Fruit fly (Drosophila melanogaster) whole organism, embryonic: Measurements from ENCODE around the gene Ilp6.
A peak's percentile ranks its signal among the peaks of the same experiment; 100 is the strongest.

Source experiments
- CG1024 ChIP-seq: fragments of 200-800 bp; sonication (Bioruptor generic); IDR thresholded peaks from 2 replicates; pipeline ENCODE4 v1.3.6; 2022; ENCODE audit warnings: missing biosample characterization, missing genetic modification characterization
- CG12071 ChIP-seq: fragments of 200-800 bp; sonication (Bioruptor generic); optimal IDR thresholded peaks from 3 replicates; lab custom pipeline; 2018; ENCODE audit warnings: missing biosample characterization, mild to moderate bottlenecking, missing genetic modification characterization
- CG12219 ChIP-seq: fragments of 200-800 bp; sonication (Bioruptor generic); optimal IDR thresholded peaks from 3 replicates; lab custom pipeline; 2018; ENCODE audit warnings: missing biosample characterization, mild to moderate bottlenecking, missing genetic modification characterization
- CG12769 ChIP-seq: fragments of 200-800 bp; sonication (Bioruptor generic); optimal IDR thresholded peaks from 2 replicates; lab custom pipeline; 2019; ENCODE audit warnings: missing biosample characterization, mild to moderate bottlenecking, missing genetic modification characterization, moderate library complexity
- CG14014 ChIP-seq: fragments of 200-800 bp; sonication (Bioruptor generic); IDR thresholded peaks from 2 replicates; pipeline ENCODE4 v1.3.6; 2022; ENCODE audit warnings: missing biosample characterization, missing genetic modification characterization
- CG15011 ChIP-seq: fragments of 200-800 bp; sonication (Bioruptor generic); optimal IDR thresholded peaks from 3 replicates; lab custom pipeline; 2018; ENCODE audit warnings: missing biosample characterization, mild to moderate bottlenecking, missing genetic modification characterization
- CG17568 ChIP-seq: fragments of 200-800 bp; sonication (Bioruptor generic); optimal IDR thresholded peaks from 2 replicates; lab custom pipeline; 2018; ENCODE audit warnings: missing biosample characterization, mild to moderate bottlenecking, missing genetic modification characterization, moderate library complexity
- CG18011 ChIP-seq: fragments of 200-800 bp; sonication (Bioruptor generic); optimal IDR thresholded peaks from 2 replicates; lab custom pipeline; 2017; ENCODE audit warnings: missing biosample characterization, missing genetic modification characterization, mild to moderate bottlenecking, moderate library complexity, missing genotype
- CG3065 ChIP-seq: fragments of 200-800 bp; sonication (Bioruptor generic); optimal IDR thresholded peaks from 2 replicates; lab custom pipeline; 2016; ENCODE audit warnings: missing biosample characterization, missing genetic modification characterization
- CG31365 ChIP-seq: fragments of 200-800 bp; sonication (Bioruptor generic); optimal IDR thresholded peaks from 2 replicates; lab custom pipeline; 2018; ENCODE audit warnings: missing biosample characterization, mild to moderate bottlenecking, missing genetic modification characterization
- CG33557 ChIP-seq: fragments of 200-800 bp; sonication (Bioruptor generic); optimal IDR thresholded peaks from 2 replicates; lab custom pipeline; 2019; ENCODE audit warnings: missing biosample characterization, mild to moderate bottlenecking, missing genetic modification characterization, moderate library complexity
- CG3726 ChIP-seq: fragments of 200-800 bp; sonication (Bioruptor generic); IDR thresholded peaks from 3 replicates; pipeline ENCODE4, ENCODE4 v1.3.6; 2022; ENCODE audit warnings: missing biosample characterization, missing genetic modification characterization
- CG4617 ChIP-seq: fragments of 200-800 bp; sonication (Bioruptor generic); optimal IDR thresholded peaks from 3 replicates; lab custom pipeline; 2016; ENCODE audit warnings: missing biosample characterization, missing genetic modification characterization, borderline replicate concordance
- CG5180 ChIP-seq: fragments of 200-800 bp; sonication (Bioruptor generic); optimal IDR thresholded peaks from 3 replicates; lab custom pipeline; 2017; ENCODE audit warnings: missing biosample characterization, missing genetic modification characterization, mild to moderate bottlenecking, moderate library complexity, missing genetic modification reagents
- CG5953 ChIP-seq: fragments of 200-800 bp; sonication (Bioruptor generic); IDR thresholded peaks from 2 replicates; pipeline ENCODE4 v1.3.6; 2022; ENCODE audit warnings: missing biosample characterization, missing genetic modification characterization
- CG6175 ChIP-seq: fragments of 200-800 bp; sonication (Bioruptor generic); IDR thresholded peaks from 3 replicates; pipeline ENCODE4 v1.3.6; 2022; ENCODE audit warnings: missing biosample characterization, missing genetic modification characterization
- CG6272 ChIP-seq: fragments of 200-800 bp; sonication (Bioruptor generic); IDR thresholded peaks from 2 replicates; pipeline ENCODE4 v1.3.6; 2022; ENCODE audit warnings: missing biosample characterization, missing genetic modification characterization
- CG8290 ChIP-seq, 3 experiments: fragments of 200-800 bp; sonication (Bioruptor generic); optimal IDR thresholded peaks; 2 replicates each; lab custom pipeline; 2016 to 2019; ENCODE audit warnings: missing biosample characterization in 3 of 3, missing genetic modification characterization in 3 of 3, mild to moderate bottlenecking in 2 of 3, moderate library complexity in 1 of 3
- Dip3 ChIP-seq: fragments of 200-800 bp; sonication (Bioruptor generic); optimal IDR thresholded peaks from 3 replicates; lab custom pipeline; 2016; ENCODE audit warnings: missing biosample characterization, missing genetic modification characterization
- Drgx ChIP-seq: fragments of 200-800 bp; sonication (Bioruptor generic); IDR thresholded peaks from 2 replicates; pipeline ENCODE4 v1.3.6; 2022; ENCODE audit warnings: missing biosample characterization, missing genetic modification characterization
- Ets65A ChIP-seq: fragments of 200-800 bp; sonication (Bioruptor generic); peaks from one replicate; lab custom pipeline; 2016; ENCODE audit warnings: missing biosample characterization, missing genetic modification characterization
- HLH3B ChIP-seq: fragments of 200-800 bp; sonication (Bioruptor generic); IDR thresholded peaks from 2 replicates; pipeline ENCODE4 v1.3.6; 2022; ENCODE audit warnings: missing biosample characterization, missing genetic modification characterization
- HLHmδ ChIP-seq: fragments of 200-800 bp; sonication (Bioruptor generic); optimal IDR thresholded peaks from 2 replicates; lab custom pipeline; 2018; ENCODE audit warnings: missing biosample characterization, mild to moderate bottlenecking, missing genetic modification characterization, moderate library complexity
- HmgD ChIP-seq: fragments of 200-800 bp; sonication (Bioruptor generic); optimal IDR thresholded peaks from 3 replicates; lab custom pipeline; 2016; ENCODE audit warnings: missing biosample characterization, missing genetic modification characterization
- Hr51 ChIP-seq, 2 experiments: fragments of 200-800 bp; sonication (Bioruptor generic); optimal IDR thresholded peaks; 2 replicates in 1 of 2; 3 replicates in 1 of 2; lab custom pipeline; 2016 to 2018; ENCODE audit warnings: missing biosample characterization in 2 of 2, missing genetic modification characterization in 2 of 2, mild to moderate bottlenecking in 1 of 2, moderate library complexity in 1 of 2
- Meics ChIP-seq: fragments of 200-800 bp; sonication (Bioruptor generic); optimal IDR thresholded peaks from 2 replicates; lab custom pipeline; 2017; ENCODE audit warnings: missing biosample characterization, mild to moderate bottlenecking, missing genetic modification characterization
- NK7.1 ChIP-seq: fragments of 200-800 bp; sonication (Bioruptor generic); optimal IDR thresholded peaks from 3 replicates; lab custom pipeline; 2016; ENCODE audit warnings: missing biosample characterization, missing genetic modification characterization
- Neu2 ChIP-seq: fragments of 200-800 bp; sonication (Bioruptor generic); optimal IDR thresholded peaks from 3 replicates; lab custom pipeline; 2016; ENCODE audit warnings: missing biosample characterization, missing genetic modification characterization, borderline replicate concordance
- Oli ChIP-seq: fragments of 200-800 bp; sonication (Bioruptor generic); optimal IDR thresholded peaks from 2 replicates; lab custom pipeline; 2018; ENCODE audit warnings: missing biosample characterization, mild to moderate bottlenecking, missing genetic modification characterization, moderate library complexity
- Rx ChIP-seq: fragments of 200-800 bp; sonication (Bioruptor generic); IDR thresholded peaks from 2 replicates; pipeline ENCODE4 v1.3.6; 2022; ENCODE audit warnings: missing biosample characterization, missing genetic modification characterization
- Sry-β ChIP-seq: fragments of 200-800 bp; sonication (Bioruptor generic); optimal IDR thresholded peaks from 2 replicates; lab custom pipeline; 2018; ENCODE audit warnings: missing biosample characterization, mild to moderate bottlenecking, missing genetic modification characterization, moderate library complexity
- Usf ChIP-seq: fragments of 200-800 bp; sonication (Bioruptor generic); optimal IDR thresholded peaks from 2 replicates; lab custom pipeline; 2017; ENCODE audit warnings: missing genotype, missing biosample characterization, missing genetic modification characterization
- Xrp1 ChIP-seq: fragments of 200-800 bp; sonication (Bioruptor generic); IDR thresholded peaks from 2 replicates; pipeline ENCODE4 v1.3.6; 2022; ENCODE audit warnings: missing biosample characterization, missing genetic modification characterization
- amos ChIP-seq: fragments of 200-800 bp; sonication (Bioruptor generic); IDR thresholded peaks from 2 replicates; pipeline ENCODE4 v1.3.6; 2022; ENCODE audit warnings: missing biosample characterization, missing genetic modification characterization; ENCODE audit not compliant: partially characterized antibody
- bsh ChIP-seq, 2 experiments: fragments of 200-800 bp; sonication (Bioruptor generic); optimal IDR thresholded peaks; 2 replicates each; lab custom pipeline; 2017 to 2018; ENCODE audit warnings: mild to moderate bottlenecking in 2 of 2, missing biosample characterization in 2 of 2, missing genetic modification characterization in 2 of 2, moderate library complexity in 1 of 2
- cato ChIP-seq: fragments of 200-800 bp; sonication (Bioruptor generic); optimal IDR thresholded peaks from 2 replicates; lab custom pipeline; 2016; ENCODE audit warnings: missing biosample characterization, missing genetic modification characterization, borderline replicate concordance
- da ChIP-seq: fragments of 200-800 bp; sonication (Bioruptor generic); optimal IDR thresholded peaks from 2 replicates; lab custom pipeline; 2016; ENCODE audit warnings: missing biosample characterization, missing genetic modification characterization
- dmrt99B ChIP-seq: fragments of 200-800 bp; sonication (Bioruptor generic); optimal IDR thresholded peaks from 2 replicates; lab custom pipeline; 2018; ENCODE audit warnings: missing biosample characterization, mild to moderate bottlenecking, missing genetic modification characterization, moderate library complexity
- dysf ChIP-seq: fragments of 200-800 bp; sonication (Bioruptor generic); IDR thresholded peaks from 3 replicates; pipeline ENCODE4 v1.3.6; 2022; ENCODE audit warnings: missing biosample characterization, missing genetic modification characterization
- en ChIP-seq: fragments of 200-800 bp; sonication (Bioruptor generic); optimal IDR thresholded peaks from 2 replicates; lab custom pipeline; 2016; ENCODE audit warnings: missing biosample characterization, missing genetic modification characterization
- exex ChIP-seq: fragments of 200-800 bp; sonication (Bioruptor generic); optimal IDR thresholded peaks from 4 replicates; lab custom pipeline; 2018; ENCODE audit warnings: missing biosample characterization, mild to moderate bottlenecking, missing genetic modification characterization, moderate library complexity
- gcm2 ChIP-seq: fragments of 200-800 bp; sonication (Bioruptor generic); optimal IDR thresholded peaks from 2 replicates; lab custom pipeline; 2016; ENCODE audit warnings: missing biosample characterization, missing genetic modification characterization
- grau ChIP-seq: fragments of 200-800 bp; optimal IDR thresholded peaks from 3 replicates; lab custom pipeline; 2019; ENCODE audit warnings: missing biosample characterization, mild to moderate bottlenecking, missing genetic modification characterization, moderate library complexity
- inv ChIP-seq: fragments of 200-800 bp; sonication (Bioruptor generic); IDR thresholded peaks from 2 replicates; pipeline ENCODE4 v1.3.6; 2022; ENCODE audit warnings: missing biosample characterization, missing genetic modification characterization; ENCODE audit not compliant: partially characterized antibody
- lbe ChIP-seq: fragments of 200-800 bp; sonication (Bioruptor generic); optimal IDR thresholded peaks from 2 replicates; lab custom pipeline; 2016; ENCODE audit warnings: missing biosample characterization, mild to moderate bottlenecking, missing genetic modification characterization
- nmo ChIP-seq: fragments of 200-800 bp; sonication (Bioruptor generic); optimal IDR thresholded peaks from 2 replicates; lab custom pipeline; 2018; ENCODE audit warnings: missing biosample characterization, mild to moderate bottlenecking, missing genetic modification characterization, moderate library complexity
- prd ChIP-seq, 3 experiments: fragments of >200 bp in 2 of 3; fragments of 200-800 bp in 1 of 3; sonication (Bioruptor generic) in 1 of 3; optimal IDR thresholded peaks in 2 of 3; IDR thresholded peaks in 1 of 3; 2 replicates in 2 of 3; 3 replicates in 1 of 3; pipeline versions ENCODE4 v1.3.6 to Lab custom; 2017 to 2022; ENCODE audit warnings: missing biosample characterization in 1 of 3, missing genetic modification characterization in 1 of 3
- zen ChIP-seq: fragments of 200-800 bp; sonication (Bioruptor generic); optimal IDR thresholded peaks from 3 replicates; lab custom pipeline; 2018; ENCODE audit warnings: missing biosample characterization, mild to moderate bottlenecking, missing genetic modification characterization, moderate library complexity
- zfh1 ChIP-seq: fragments of 200-800 bp; sonication (Bioruptor generic); IDR thresholded peaks from 3 replicates; pipeline ENCODE4 v1.3.6; 2022; ENCODE audit warnings: missing biosample characterization, missing genetic modification characterization

Ilp6 gene

dm6 chrX:2359845-2360244, 25.4 kb upstream of the Ilp6 start (continued):
- TF ChIP-seq Hr51 (GFP tag; optimal IDR thresholded peaks at IDR 0.05; lab: Kevin White, UChicago) (peak in 1 of 2 experiments; percentile 14), CG5180 (no peak), Dip3 (GFP tag; lab: Kevin White, UChicago) (no peak), CG4617 (GFP tag; lab: Kevin White, UChicago) (no peak), CG31365 (tag; lab: Kevin White, UChicago) (no peak), gcm2 (GFP tag; lab: Kevin White, UChicago) (no peak), Meics (no peak), CG12219 (no peak), Ets65A (GFP tag; lab: Kevin White, UChicago) (peak; percentile 21), Oli (tag; lab: Kevin White, UChicago) (peak; percentile 21), grau (tag; lab: Kevin White, UChicago) (no peak), cato (GFP tag; lab: Kevin White, UChicago) (no peak), amos (GFP tag; lab: Robert Waterston, UW) (no peak), Rx (GFP tag; lab: Robert Waterston, UW) (no peak), inv (GFP tag; lab: Robert Waterston, UW) (no peak), NK7.1 (GFP tag; lab: Kevin White, UChicago) (no peak), CG3726 (GFP tag; lab: Robert Waterston, UW) (no peak), nmo (peak; percentile 4), da (no peak), CG17568 (GFP tag; lab: Kevin White, UChicago) (no peak), zfh1 (0 out of 3 replicates have a peak, but pooled peaks have one; percentile 10), Drgx (GFP tag; lab: Robert Waterston, UW) (peak; percentile 96), prd (optimal IDR thresholded peaks at IDR 0.05; lab: Kevin White, UChicago) (no peak), prd (GFP tag; IDR thresholded peaks at IDR 0.05; lab: Robert Waterston, UW) (peak; percentile 31; the same call in 1 of the 3 replicates), lbe (peak; percentile 66), CG15011 (GFP tag; lab: Kevin White, UChicago) (no peak), CG1024 (0 out of 2 replicates have a peak, but pooled peaks have one; percentile 23), CG3065 (GFP tag; lab: Kevin White, UChicago) (no peak), Neu2 (GFP tag; lab: Kevin White, UChicago) (no peak), CG8290 (GFP tag; optimal IDR thresholded peaks at IDR 0.05; lab: Kevin White, UChicago) (no peak), CG8290 (tag; optimal IDR thresholded peaks at IDR 0.05; lab: Kevin White, UChicago) (peak in 1 of 2 experiments; percentile 4), CG6175 (no peak), CG18011 (GFP tag; lab: Kevin White, UChicago) (no peak), exex (tag; lab: Kevin White, UChicago) (no peak), bsh (GFP tag; optimal IDR thresholded peaks at IDR 0.05; lab: Kevin White, UChicago) (peak; percentile 11 to 88), CG6272 (GFP tag; lab: Robert Waterston, UW) (no peak), HLH3B (GFP tag; lab: Robert Waterston, UW) (peak; percentile 43; the same call in 1 of the 2 replicates), CG12071 (no peak), CG5953 (no peak), HLHmδ (no peak), CG12769 (tag; lab: Kevin White, UChicago) (peak; percentile 28), dmrt99B (tag; lab: Kevin White, UChicago) (peak; percentile 42), Usf (GFP tag; lab: Kevin White, UChicago) (no peak), dysf (GFP tag; lab: Robert Waterston, UW) (0 out of 3 replicates have a peak, but pooled peaks have one; percentile 35), Xrp1 (GFP tag; lab: Robert Waterston, UW) (peak; percentile 18; the same call in 1 of the 2 replicates), Sry-β (GFP tag; lab: Kevin White, UChicago) (no peak), CG14014 (GFP tag; lab: Robert Waterston, UW) (0 out of 2 replicates have a peak, but pooled peaks have one; percentile 40), zen (no peak), HmgD (GFP tag; lab: Kevin White, UChicago) (no peak), en (GFP tag; lab: Kevin White, UChicago) (no peak), CG33557 (GFP tag; lab: Kevin White, UChicago) (no peak)
